Worm (Caenorhabditis elegans) whole organism, L3 larva: ENCODE data around the gene C50H2.5.

Experiments
- nhr-11 ChIP-seq: fragments of 150-350 bp; optimal IDR thresholded peaks from 2 replicates; lab custom pipeline; 2014; ENCODE audit warnings: missing biosample characterization, missing genetic modification characterization
- skn-1 ChIP-seq: fragments of 150-350 bp; optimal IDR thresholded peaks from 2 replicates; lab custom pipeline; 2014; ENCODE audit warnings: missing biosample characterization, missing genetic modification characterization

ce11 chrV:9960376-9960775 lies 41.9 kb downstream of the C50H2.5 start, which contains the start of gene T07C12.10:
- TF ChIP-seq skn-1: no peak
- TF ChIP-seq nhr-11 (tag; lab: Kevin White, UChicago): no peak
